Worm (Caenorhabditis elegans): ENCODE data around the gene map-1.

The map-1 gene

DNA sequence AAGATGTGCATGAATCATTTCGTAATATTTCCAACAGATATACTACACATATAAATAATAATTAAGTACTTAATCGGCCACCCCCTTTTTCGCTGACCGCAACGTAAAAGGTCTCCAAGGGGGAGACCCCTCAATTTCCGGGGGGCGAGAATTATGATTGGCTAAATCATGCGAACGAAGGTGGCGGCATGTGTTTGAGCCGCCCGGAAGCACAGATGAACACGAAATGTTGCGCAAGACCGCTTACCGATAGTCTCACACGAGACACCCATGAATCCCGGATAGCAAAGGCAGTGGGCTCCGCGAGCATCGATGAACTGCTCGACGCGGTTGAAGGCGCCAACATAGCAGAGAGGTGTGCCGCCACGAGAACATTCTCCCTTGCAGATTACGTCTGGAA is 21.6 kb downstream of the map-1 start:
- TF ChIP-seq ceh-43 (GFP tag; optimal IDR thresholded peaks at IDR 0.05) (no peak), mls-2 (tag; optimal IDR thresholded peaks at IDR 0.05) (no peak), cnd-1 (tag; optimal IDR thresholded peaks at IDR 0.05) (peak; percentile 26), unc-120 (tag; optimal IDR thresholded peaks at IDR 0.05; ENCODE audit: poor library complexity, severe bottlenecking) (no peak), zip-8 (tag; optimal IDR thresholded peaks at IDR 0.05) (no peak)

DNA sequence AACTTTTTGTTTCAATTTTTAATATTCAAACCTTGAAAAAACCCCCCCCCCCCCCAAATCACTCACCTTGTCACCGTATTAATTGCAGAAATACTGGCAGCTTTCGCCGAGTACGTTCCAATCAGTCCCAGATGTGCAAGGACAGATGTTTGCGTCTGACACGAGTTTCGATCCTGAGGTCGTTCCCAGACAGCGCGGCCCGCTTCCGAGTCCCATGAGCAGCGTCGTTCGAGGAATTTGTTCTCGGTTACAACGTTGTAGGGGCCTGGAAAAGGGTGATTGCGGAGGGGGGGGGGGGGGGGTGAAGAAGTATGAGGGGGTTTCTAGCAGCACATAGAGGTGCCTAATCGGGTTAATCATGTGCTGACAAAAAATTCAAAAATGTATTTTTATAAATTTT is 23.8 kb downstream of the map-1 start:
- no peak for TF ChIP-seq lsy-2 (tag; optimal IDR thresholded peaks at IDR 0.05)
- no peak for TF ChIP-seq lin-32 (GFP tag; optimal IDR thresholded peaks at IDR 0.05)

DNA sequence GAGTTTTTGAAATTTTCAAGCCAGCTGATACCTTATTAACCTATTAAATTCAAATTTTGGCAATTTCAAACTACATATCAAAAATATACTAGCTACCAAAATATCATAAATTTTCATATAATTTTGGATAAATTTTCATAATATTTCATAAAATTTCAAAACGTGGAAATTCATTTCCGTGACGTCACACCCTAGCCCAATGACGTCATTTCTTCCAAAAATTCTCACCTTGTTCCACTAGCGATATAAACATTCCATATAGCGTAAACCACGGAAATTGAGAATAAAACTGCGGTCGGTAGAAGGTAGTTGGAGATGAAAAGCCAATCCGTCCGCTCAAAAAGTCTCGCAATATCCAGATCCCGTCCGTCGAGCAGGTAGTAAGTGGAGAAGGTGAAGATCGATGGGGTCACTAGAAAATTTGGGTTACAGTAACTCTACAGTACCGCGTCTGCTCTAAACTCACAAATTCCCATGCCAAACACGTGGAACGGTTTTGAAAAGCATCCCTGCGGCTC is 25.5 kb downstream of the map-1 start:
- TF ChIP-seq nhr-237 (tag; optimal IDR thresholded peaks at IDR 0.05) (no peak), zip-8 (tag; optimal IDR thresholded peaks at IDR 0.05) (peak; percentile 94)

DNA sequence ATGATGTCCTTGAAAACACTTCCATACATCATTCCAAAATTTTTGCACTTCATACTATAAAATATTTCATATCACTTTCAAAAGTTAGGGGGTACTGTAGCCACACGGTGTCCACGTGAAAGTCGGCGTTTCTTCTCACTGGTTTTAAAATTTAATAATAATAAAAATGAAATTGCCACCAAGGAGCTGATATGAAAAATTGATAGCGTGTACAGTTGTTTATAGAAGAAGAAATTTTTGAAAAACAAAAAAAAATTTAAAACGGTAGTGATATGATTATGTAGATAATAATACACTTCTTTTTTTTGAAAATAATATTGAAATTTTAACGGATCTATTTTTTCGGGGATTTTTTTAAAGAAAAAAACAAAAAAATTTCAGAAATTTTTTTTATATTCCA is 26.7 kb downstream of the map-1 start:
- TF ChIP-seq bed-3 (GFP tag; optimal IDR thresholded peaks at IDR 0.05) (no peak), nhr-12 (tag; optimal IDR thresholded peaks at IDR 0.05) (no peak)

DNA sequence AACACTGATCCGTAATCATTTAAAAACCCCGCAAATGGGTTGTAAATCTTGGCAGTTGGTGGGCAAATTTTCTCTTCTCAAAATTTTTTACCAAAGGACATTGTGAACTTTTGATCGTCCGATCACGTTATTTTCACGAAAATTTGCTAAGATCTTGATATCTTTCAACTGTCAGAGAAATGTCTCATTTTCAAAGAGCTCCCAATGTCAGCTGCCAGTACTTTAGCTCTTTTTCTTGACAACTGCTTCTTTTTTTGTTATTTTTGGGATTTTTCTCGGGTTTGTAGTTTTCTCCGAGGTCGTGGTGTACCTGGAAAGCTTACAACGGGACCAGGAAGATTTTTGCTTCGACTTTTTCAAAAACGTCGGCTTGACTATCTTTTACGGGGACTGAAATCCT is 30.8 kb downstream of the map-1 start:
- TF ChIP-seq elt-3 (tag; optimal IDR thresholded peaks at IDR 0.05) (no peak), unc-62 (GFP tag; optimal IDR thresholded peaks at IDR 0.05) (peak; percentile 45), hlh-1 (tag; optimal IDR thresholded peaks at IDR 0.05) (peak; percentile 73), snpc-4 (tag; optimal IDR thresholded peaks at IDR 0.05) (no peak)

DNA sequence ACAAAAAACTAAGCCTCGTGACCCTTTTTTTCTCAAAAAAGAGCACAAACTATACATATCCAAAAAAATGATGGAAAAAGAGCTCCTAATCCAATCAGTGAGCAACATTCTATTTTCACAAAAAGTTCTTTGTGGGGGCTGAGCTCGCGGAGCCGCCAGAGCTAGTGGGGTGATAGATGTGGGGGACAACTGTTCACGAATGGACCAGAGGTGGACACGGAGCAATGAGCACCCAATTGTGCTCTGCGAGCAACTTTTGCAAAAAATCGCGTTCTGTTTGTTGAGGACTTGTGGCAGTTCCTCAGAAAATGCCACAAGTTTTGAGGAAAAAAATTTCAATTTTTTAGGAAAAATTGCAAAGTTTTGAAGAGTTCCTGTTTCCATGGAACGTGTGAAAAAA is 31.8 kb downstream of the map-1 start:
- TF ChIP-seq hlh-1 (tag; optimal IDR thresholded peaks at IDR 0.05) (peak; percentile 58), snpc-4 (tag; optimal IDR thresholded peaks at IDR 0.05) (no peak), mls-2 (tag; optimal IDR thresholded peaks at IDR 0.05) (no peak)

DNA sequence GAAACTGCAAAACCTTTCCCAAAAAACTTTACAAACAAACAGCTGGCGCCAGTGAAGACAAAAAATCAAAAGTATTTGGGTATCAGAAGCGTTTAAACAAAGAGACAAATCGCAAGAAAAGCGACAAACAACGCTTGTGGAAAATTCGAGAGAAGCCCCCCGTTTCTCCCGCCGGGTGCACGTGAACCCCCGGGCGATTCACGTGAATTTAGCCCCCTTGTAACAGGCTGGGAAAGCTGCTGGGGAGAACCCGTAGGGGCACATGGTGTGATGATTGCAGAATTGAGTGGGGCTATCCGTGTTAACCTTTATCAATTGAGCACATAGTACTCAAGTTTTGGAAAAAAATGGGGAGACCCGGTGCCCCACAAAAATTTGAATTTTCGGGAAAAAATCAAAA is 32.5 kb downstream of the map-1 start:
- no peak for TF ChIP-seq nhr-237 (tag; optimal IDR thresholded peaks at IDR 0.05)
- TF ChIP-seq lin-32 (GFP tag; optimal IDR thresholded peaks at IDR 0.05) = no peak
- TF ChIP-seq ceh-39 (tag; optimal IDR thresholded peaks at IDR 0.05) = no peak
- TF ChIP-seq unc-120 (tag; optimal IDR thresholded peaks at IDR 0.05; ENCODE audit: poor library complexity, severe bottlenecking) = peak; percentile 76
- peak; percentile 80 for TF ChIP-seq hlh-1 (tag; optimal IDR thresholded peaks at IDR 0.05)
- TF ChIP-seq flh-1 (GFP tag; optimal IDR thresholded peaks at IDR 0.05) = no peak
- no peak for TF ChIP-seq pha-4 (tag; optimal IDR thresholded peaks at IDR 0.05)
- peak; percentile 64 for TF ChIP-seq unc-62 (GFP tag; optimal IDR thresholded peaks at IDR 0.05)

DNA sequence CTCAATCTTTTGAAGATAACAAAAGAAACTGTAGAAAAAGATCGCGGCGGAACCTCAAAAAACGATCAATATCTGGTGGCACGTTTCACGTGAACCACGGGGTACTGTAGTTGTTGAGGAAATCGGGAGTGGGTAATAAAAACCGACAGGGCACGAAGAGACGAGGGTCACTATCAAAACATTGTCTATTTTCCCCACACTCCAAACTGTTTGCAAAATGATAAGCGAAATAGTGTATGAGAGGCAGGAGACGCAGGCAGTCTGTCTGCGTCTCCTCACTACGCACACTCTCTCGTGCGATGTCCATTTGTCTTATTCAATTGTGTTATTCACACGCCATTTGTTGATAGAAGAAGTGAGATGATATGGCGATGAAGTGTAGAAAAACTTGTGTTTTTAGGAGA is 33.2 kb downstream of the map-1 start:
- TF ChIP-seq bed-3 (GFP tag; optimal IDR thresholded peaks at IDR 0.05) = no peak
- peak; percentile 15 for TF ChIP-seq lsy-2 (tag; optimal IDR thresholded peaks at IDR 0.05)
- TF ChIP-seq mep-1 (tag; optimal IDR thresholded peaks at IDR 0.05) = no peak
- TF ChIP-seq elt-3 (tag; optimal IDR thresholded peaks at IDR 0.05) = peak; percentile 25
- no peak for TF ChIP-seq nhr-76 (tag; optimal IDR thresholded peaks at IDR 0.05)
- TF ChIP-seq pha-4 (tag; optimal IDR thresholded peaks at IDR 0.05) = peak; percentile 22
- TF ChIP-seq drap-1 (GFP tag; optimal IDR thresholded peaks at IDR 0.05) = no peak
- peak; percentile 40 for TF ChIP-seq unc-62 (GFP tag; optimal IDR thresholded peaks at IDR 0.05)

DNA sequence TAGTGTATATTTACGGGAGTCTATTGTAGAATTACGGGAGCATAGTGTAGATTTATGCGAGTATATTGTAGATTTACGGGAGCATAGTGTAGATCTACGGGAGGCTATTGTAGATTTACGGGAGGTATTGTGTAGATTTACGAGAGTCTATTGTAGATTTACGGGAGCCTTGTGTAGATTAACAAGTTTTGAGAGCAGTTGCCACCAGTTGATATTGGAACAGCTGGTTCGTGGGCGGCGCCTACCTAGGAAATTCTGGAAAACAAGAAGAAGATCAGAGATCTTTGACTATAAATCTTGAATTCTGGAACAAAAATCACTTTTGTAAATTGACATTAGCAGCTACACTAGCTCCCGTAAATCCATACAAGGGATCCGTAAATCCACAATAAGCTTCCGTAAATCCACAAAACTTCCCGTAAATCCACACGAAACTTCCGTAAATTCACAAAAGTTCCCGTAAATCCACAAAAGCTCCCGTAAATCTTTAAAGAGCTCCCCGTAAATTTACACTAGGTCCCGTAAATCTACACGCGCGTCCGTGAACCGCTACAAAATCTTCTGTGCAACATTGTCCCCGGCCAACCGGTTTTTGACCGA is 33.8 kb downstream of the map-1 start:
- no peak for TF ChIP-seq unc-39 (tag; optimal IDR thresholded peaks at IDR 0.05)
- TF ChIP-seq hlh-1 (tag; optimal IDR thresholded peaks at IDR 0.05) = peak; percentile 4

DNA sequence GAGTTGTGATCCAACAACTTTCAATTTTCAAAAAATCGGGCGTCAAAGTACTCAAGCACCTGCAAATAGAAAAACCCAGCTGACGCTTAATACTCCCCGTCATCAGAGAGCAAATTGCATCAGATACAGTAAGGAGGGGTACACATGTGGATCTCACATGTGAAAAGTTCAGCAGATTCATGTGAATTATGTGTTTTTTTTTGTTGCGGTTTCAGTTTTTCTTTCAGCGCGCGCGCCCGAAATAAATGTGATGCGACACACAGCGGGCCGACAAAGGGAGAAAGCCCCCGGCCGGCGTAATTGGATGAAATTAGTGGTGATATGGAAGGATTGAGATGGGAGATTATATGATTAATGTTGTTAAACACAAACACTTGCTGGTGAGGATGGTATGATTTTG is 34.4 kb downstream of the map-1 start:
- TF ChIP-seq tbx-8 (GFP tag; optimal IDR thresholded peaks at IDR 0.05) = no peak
